Worm (Caenorhabditis elegans) whole organism, late embryonic: ENCODE data around the gene snfc-5.

Experiments
- C08G9.2 ChIP-seq: sonication (generic microtip); optimal IDR thresholded peaks from 2 replicates; lab custom pipeline; 2016; ENCODE audit warnings: mild to moderate bottlenecking, missing genetic modification characterization, moderate library complexity, missing compliant biosample characterization
- C38D4.7 ChIP-seq: fragments of 200-800 bp; sonication (Bioruptor generic); optimal IDR thresholded peaks from 2 replicates; lab custom pipeline; 2018; ENCODE audit warnings: mild to moderate bottlenecking, missing genetic modification characterization, moderate library complexity, missing compliant biosample characterization
- K02D7.2 ChIP-seq: sonication (generic microtip); optimal IDR thresholded peaks from 2 replicates; lab custom pipeline; 2017; ENCODE audit warnings: mild to moderate bottlenecking, missing genetic modification characterization, missing compliant biosample characterization
- K09A11.1 ChIP-seq: sonication (generic microtip); optimal IDR thresholded peaks from 2 replicates; lab custom pipeline; 2017; ENCODE audit warnings: antibody characterized with exemption, mild to moderate bottlenecking, missing genetic modification characterization, missing compliant biosample characterization; ENCODE audit not compliant: insufficient read depth
- T23F11.4 ChIP-seq: fragments of 200-800 bp; sonication (Bioruptor generic); optimal IDR thresholded peaks from 2 replicates; lab custom pipeline; 2018; ENCODE audit warnings: mild to moderate bottlenecking, missing genetic modification characterization, missing compliant biosample characterization
- Y22D7AL.16 ChIP-seq: sonication (generic microtip); optimal IDR thresholded peaks from 2 replicates; lab custom pipeline; 2016; ENCODE audit warnings: missing genetic modification characterization, missing compliant biosample characterization
- ahr-1 ChIP-seq: sonication (generic microtip); optimal IDR thresholded peaks from 2 replicates; lab custom pipeline; 2016; ENCODE audit warnings: missing genetic modification characterization, missing compliant biosample characterization
- ama-1 ChIP-seq: fragments of 150-350 bp; optimal IDR thresholded peaks from 2 replicates; lab custom pipeline; 2014
- ceh-14 ChIP-seq: sonication (generic microtip); optimal IDR thresholded peaks from 2 replicates; lab custom pipeline; 2016; ENCODE audit warnings: missing genotype, missing genetic modification characterization, missing compliant biosample characterization
- ceh-2 ChIP-seq: sonication (generic microtip); optimal IDR thresholded peaks from 2 replicates; lab custom pipeline; 2016; ENCODE audit warnings: missing genotype, missing genetic modification characterization, missing compliant biosample characterization
- ceh-22 ChIP-seq: sonication (generic microtip); optimal IDR thresholded peaks from 2 replicates; lab custom pipeline; 2017; ENCODE audit warnings: missing biosample characterization, missing genetic modification characterization
- ceh-24 ChIP-seq: sonication (generic microtip); optimal IDR thresholded peaks from 2 replicates; lab custom pipeline; 2016; ENCODE audit warnings: mild to moderate bottlenecking, missing genetic modification characterization, missing compliant biosample characterization
- ceh-31 ChIP-seq: sonication (generic microtip); optimal IDR thresholded peaks from 2 replicates; lab custom pipeline; 2016; ENCODE audit warnings: missing genetic modification characterization, missing compliant biosample characterization
- ceh-45 ChIP-seq: fragments of 200-800 bp; sonication (Bioruptor generic); IDR thresholded peaks from 2 replicates; pipeline ENCODE4 v1.3.6; 2022; ENCODE audit warnings: missing genetic modification reagents, missing genetic modification characterization, missing compliant biosample characterization
- che-1 ChIP-seq: sonication (generic microtip); optimal IDR thresholded peaks from 2 replicates; lab custom pipeline; 2016; ENCODE audit warnings: mild to moderate bottlenecking, missing genetic modification characterization, missing compliant biosample characterization
- elt-2 ChIP-seq: sonication (generic microtip); optimal IDR thresholded peaks from 2 replicates; lab custom pipeline; 2016; ENCODE audit warnings: missing genetic modification reagents, missing genetic modification characterization, missing compliant biosample characterization
- elt-4 ChIP-seq: sonication (generic microtip); optimal IDR thresholded peaks from 2 replicates; lab custom pipeline; 2016; ENCODE audit warnings: missing genetic modification characterization, missing compliant biosample characterization
- eyg-1 ChIP-seq: sonication (generic microtip); optimal IDR thresholded peaks from 2 replicates; lab custom pipeline; 2016; ENCODE audit warnings: missing genotype, missing genetic modification characterization, missing compliant biosample characterization
- fax-1 ChIP-seq: sonication (generic microtip); optimal IDR thresholded peaks from 2 replicates; lab custom pipeline; 2016; ENCODE audit warnings: missing genotype, missing genetic modification characterization, missing compliant biosample characterization
- fkh-10 ChIP-seq: fragments of 150-350 bp; optimal IDR thresholded peaks from 2 replicates; lab custom pipeline; 2014; ENCODE audit warnings: missing biosample characterization, missing genetic modification reagents, missing genetic modification characterization
- fkh-6 ChIP-seq: sonication (generic microtip); optimal IDR thresholded peaks from 2 replicates; lab custom pipeline; 2016; ENCODE audit warnings: missing genetic modification characterization, missing compliant biosample characterization
- gmeb-2 ChIP-seq: sonication (generic microtip); optimal IDR thresholded peaks from 2 replicates; lab custom pipeline; 2016; ENCODE audit warnings: missing genetic modification characterization, inconsistent platforms, missing compliant biosample characterization
- hlh-6 ChIP-seq: sonication (generic microtip); optimal IDR thresholded peaks from 2 replicates; lab custom pipeline; 2016; ENCODE audit warnings: missing genotype, missing genetic modification characterization, missing compliant biosample characterization
- lim-6 ChIP-seq: sonication (generic microtip); optimal IDR thresholded peaks from 2 replicates; lab custom pipeline; 2016; ENCODE audit warnings: missing genetic modification characterization, missing compliant biosample characterization
- madf-2 ChIP-seq: sonication (generic microtip); optimal IDR thresholded peaks from 2 replicates; lab custom pipeline; 2017; ENCODE audit warnings: missing genetic modification characterization, missing compliant biosample characterization
- mec-3 ChIP-seq: sonication (generic microtip); optimal IDR thresholded peaks from 2 replicates; lab custom pipeline; 2016; ENCODE audit warnings: borderline replicate concordance, missing genetic modification characterization, missing compliant biosample characterization
- nhr-232 ChIP-seq: sonication (generic microtip); optimal IDR thresholded peaks from 2 replicates; lab custom pipeline; 2016; ENCODE audit warnings: missing genetic modification characterization, missing compliant biosample characterization
- npax-4 ChIP-seq: sonication (generic microtip); optimal IDR thresholded peaks from 2 replicates; lab custom pipeline; 2016; ENCODE audit warnings: missing genetic modification characterization, missing compliant biosample characterization
- odd-2 ChIP-seq: sonication (generic microtip); optimal IDR thresholded peaks from 2 replicates; lab custom pipeline; 2017; ENCODE audit warnings: antibody characterized with exemption, mild to moderate bottlenecking, missing genetic modification characterization, missing compliant biosample characterization
- pag-3 ChIP-seq: sonication (generic microtip); optimal IDR thresholded peaks from 2 replicates; lab custom pipeline; 2016; ENCODE audit warnings: missing compliant biosample characterization, missing genetic modification characterization, borderline replicate concordance
- pat-9 ChIP-seq: fragments of 200-800 bp; sonication (Bioruptor generic); optimal IDR thresholded peaks from 2 replicates; lab custom pipeline; 2018; ENCODE audit warnings: mild to moderate bottlenecking, missing genetic modification characterization, moderate library complexity, missing compliant biosample characterization
- pax-1 ChIP-seq: fragments of 150-350 bp; optimal IDR thresholded peaks from 2 replicates; lab custom pipeline; 2014; ENCODE audit warnings: missing biosample characterization, missing genetic modification characterization
- pha-2 ChIP-seq: sonication (generic microtip); optimal IDR thresholded peaks from 2 replicates; lab custom pipeline; 2017; ENCODE audit warnings: mild to moderate bottlenecking, missing genetic modification characterization, missing compliant biosample characterization
- ref-2 ChIP-seq: sonication (generic microtip); optimal IDR thresholded peaks from 2 replicates; lab custom pipeline; 2016; ENCODE audit warnings: missing genetic modification characterization, missing compliant biosample characterization
- sdc-2 ChIP-seq: sonication (generic microtip); optimal IDR thresholded peaks from 2 replicates; lab custom pipeline; 2016; ENCODE audit warnings: missing genotype, missing genetic modification characterization, missing compliant biosample characterization
- sox-4 ChIP-seq: sonication (generic microtip); optimal IDR thresholded peaks from 2 replicates; lab custom pipeline; 2017; ENCODE audit warnings: mild to moderate bottlenecking, missing genetic modification characterization, inconsistent platforms, missing compliant biosample characterization
- syd-9 ChIP-seq: sonication (generic microtip); optimal IDR thresholded peaks from 2 replicates; lab custom pipeline; 2016; ENCODE audit warnings: mild to moderate bottlenecking, missing genetic modification characterization, moderate library complexity, missing compliant biosample characterization
- tbx-2 ChIP-seq: sonication (generic microtip); optimal IDR thresholded peaks from 2 replicates; lab custom pipeline; 2016; ENCODE audit warnings: missing genetic modification characterization, missing compliant biosample characterization
- tbx-7 ChIP-seq: sonication (generic microtip); optimal IDR thresholded peaks from 2 replicates; lab custom pipeline; 2016; ENCODE audit warnings: missing genotype, missing genetic modification characterization, missing compliant biosample characterization
- ttx-3 ChIP-seq: sonication (generic microtip); optimal IDR thresholded peaks from 2 replicates; lab custom pipeline; 2016; ENCODE audit warnings: missing genetic modification reagents, missing genetic modification characterization, missing compliant biosample characterization
- unc-3 ChIP-seq, 2 experiments: fragments of 200-800 bp in 1 of 2; sonication (Bioruptor generic) in 1 of 2; sonication (generic microtip) in 1 of 2; conservative IDR thresholded peaks in 1 of 2; optimal IDR thresholded peaks in 1 of 2; 2 replicates each; pipeline versions ENCODE4 v1.3.6 to Lab custom; 2016 to 2022; ENCODE audit warnings: missing compliant biosample characterization in 2 of 2, missing genetic modification characterization in 2 of 2, missing genetic modification reagents in 1 of 2
- unc-55 ChIP-seq: sonication (generic microtip); optimal IDR thresholded peaks from 2 replicates; lab custom pipeline; 2017; ENCODE audit warnings: missing biosample characterization, missing genetic modification reagents, missing genetic modification characterization
- unc-86 ChIP-seq: sonication (generic microtip); optimal IDR thresholded peaks from 2 replicates; lab custom pipeline; 2016; ENCODE audit warnings: missing genetic modification characterization, missing compliant biosample characterization
- zip-5 ChIP-seq: sonication (generic microtip); optimal IDR thresholded peaks from 2 replicates; lab custom pipeline; 2016; ENCODE audit warnings: missing genetic modification characterization, missing compliant biosample characterization
- ztf-16 ChIP-seq: sonication (generic microtip); optimal IDR thresholded peaks from 2 replicates; lab custom pipeline; 2017; ENCODE audit warnings: missing genetic modification characterization, missing compliant biosample characterization

Gene snfc-5

ce11 chrIII:4426711-4427218 lies 22.2 kb downstream of the snfc-5 start (continued):
- TF ChIP-seq che-1 = peak; percentile 73
- peak; percentile 66 for TF ChIP-seq pat-9 (tag; lab: Kevin White, UChicago)
- TF ChIP-seq hlh-6 (tag; lab: Kevin White, UChicago) = peak; percentile 67
- TF ChIP-seq unc-86 (tag; lab: Kevin White, UChicago) = peak; percentile 49
- peak; percentile 7 for TF ChIP-seq tbx-2 (tag; lab: Kevin White, UChicago)
- TF ChIP-seq madf-2 = peak; percentile 33
- TF ChIP-seq pha-2 = peak; percentile 64
- peak; percentile 24 for TF ChIP-seq C08G9.2 (tag; lab: Kevin White, UChicago)
- TF ChIP-seq ceh-14 (tag; lab: Kevin White, UChicago) = peak; percentile 43
- TF ChIP-seq elt-2 = peak; percentile 57
- peak; percentile 80 for TF ChIP-seq unc-3 (GFP tag; conservative IDR thresholded peaks at IDR 0.05; lab: Robert Waterston, UW)
- peak; percentile 17 for TF ChIP-seq unc-3 (tag; optimal IDR thresholded peaks at IDR 0.05; lab: Kevin White, UChicago)

ce11 chrIII:4428797-4429196 lies 24.2 kb downstream of the snfc-5 start:
- no peak for TF ChIP-seq pag-3 (tag; lab: Kevin White, UChicago)
- TF ChIP-seq unc-86 (tag; lab: Kevin White, UChicago) = no peak
- no peak for TF ChIP-seq odd-2
- TF ChIP-seq eyg-1 = no peak
- TF ChIP-seq C08G9.2 (tag; lab: Kevin White, UChicago) = peak; percentile 10
- TF ChIP-seq syd-9 = no peak
- no peak for TF ChIP-seq elt-4 (tag; lab: Kevin White, UChicago)
- TF ChIP-seq tbx-2 (tag; lab: Kevin White, UChicago) = no peak
- no peak for TF ChIP-seq madf-2
- TF ChIP-seq unc-55 = no peak
- no peak for TF ChIP-seq pat-9 (tag; lab: Kevin White, UChicago)
- TF ChIP-seq T23F11.4 = peak; percentile 56
- peak; percentile 40; the same call in 1 of the 2 replicates for TF ChIP-seq unc-3 (GFP tag; conservative IDR thresholded peaks at IDR 0.05; lab: Robert Waterston, UW)
- TF ChIP-seq unc-3 (tag; optimal IDR thresholded peaks at IDR 0.05; lab: Kevin White, UChicago) = no peak
- TF ChIP-seq ceh-45 (GFP tag; lab: Robert Waterston, UW) = 0 out of 2 replicates have a peak, but pooled peaks have one; percentile 42
- peak; percentile 14 for TF ChIP-seq Y22D7AL.16 (tag; lab: Kevin White, UChicago)
- TF ChIP-seq C38D4.7 = peak; percentile 15
- no peak for TF ChIP-seq zip-5 (tag; lab: Kevin White, UChicago)
- no peak for TF ChIP-seq K02D7.2 (tag; lab: Kevin White, UChicago)
- TF ChIP-seq pax-1 (tag; lab: Kevin White, UChicago) = no peak
- TF ChIP-seq ztf-16 = no peak
- TF ChIP-seq lim-6 (tag; lab: Kevin White, UChicago) = no peak
- no peak for TF ChIP-seq gmeb-2
- no peak for TF ChIP-seq ceh-14 (tag; lab: Kevin White, UChicago)
- TF ChIP-seq sox-4 (tag; lab: Kevin White, UChicago) = peak; percentile 8
- no peak for TF ChIP-seq ama-1 (lab: Kevin White, UChicago)
- TF ChIP-seq ref-2 (tag; lab: Kevin White, UChicago) = no peak
- TF ChIP-seq ceh-2 (tag; lab: Kevin White, UChicago) = no peak
- no peak for TF ChIP-seq ahr-1 (tag; lab: Kevin White, UChicago)
- TF ChIP-seq ceh-22 (tag; lab: Kevin White, UChicago) = no peak
- no peak for TF ChIP-seq ceh-31
- TF ChIP-seq sdc-2 (tag; lab: Kevin White, UChicago) = no peak
- no peak for TF ChIP-seq hlh-6 (tag; lab: Kevin White, UChicago)

- TF ChIP-seq T23F11.4 (no peak), ztf-16 (no peak), nhr-232 (tag; lab: Kevin White, UChicago) (no peak), syd-9 (no peak), madf-2 (no peak), ceh-45 (GFP tag; lab: Robert Waterston, UW) (no peak), eyg-1 (no peak), ttx-3 (tag; lab: Kevin White, UChicago) (no peak), fax-1 (no peak), pag-3 (tag; lab: Kevin White, UChicago) (no peak), npax-4 (tag; lab: Kevin White, UChicago) (no peak), fkh-10 (GFP tag; lab: Kevin White, UChicago) (no peak), ceh-24 (tag; lab: Kevin White, UChicago) (no peak), ahr-1 (tag; lab: Kevin White, UChicago) (no peak), K09A11.1 (tag; lab: Kevin White, UChicago) (no peak), unc-55 (no peak), fkh-6 (no peak), mec-3 (tag; lab: Kevin White, UChicago) (no peak), lim-6 (tag; lab: Kevin White, UChicago) (no peak), tbx-7 (tag; lab: Kevin White, UChicago) (no peak)
- TF ChIP-seq, all 69 proteins: peak for 0
Observed at ce11 chrIII:4429402-4429801, 24.8 kb downstream of the snfc-5 start, which contains the start of gene C28A5.6. Gene C28A5.6 (minus strand): TSS chrIII:4429502.
